Worm (Caenorhabditis elegans) whole organism, L3 larva: Measurements from ENCODE around the gene F38E1.6.

Source experiments
- R02D3.7 ChIP-seq: fragments of 150-350 bp; optimal IDR thresholded peaks from 2 replicates; lab custom pipeline; 2014; ENCODE audit warnings: missing biosample characterization, missing genetic modification characterization
- aly-2 ChIP-seq: fragments of 150-350 bp; optimal IDR thresholded peaks from 2 replicates; lab custom pipeline; 2014; ENCODE audit warnings: missing biosample characterization, missing genetic modification characterization
- ama-1 ChIP-seq: fragments of 150-350 bp; optimal IDR thresholded peaks from 2 replicates; lab custom pipeline; 2018
- ceh-16 ChIP-seq: sonication (generic microtip); optimal IDR thresholded peaks from 2 replicates; lab custom pipeline; 2017; ENCODE audit warnings: missing biosample characterization, missing genetic modification characterization
- ceh-28 ChIP-seq: fragments of 150-350 bp; optimal IDR thresholded peaks from 2 replicates; lab custom pipeline; 2014; ENCODE audit warnings: missing biosample characterization, missing genetic modification reagents, missing genetic modification characterization
- ceh-82 ChIP-seq: fragments of 150-350 bp; optimal IDR thresholded peaks from 2 replicates; lab custom pipeline; 2014; ENCODE audit warnings: missing biosample characterization, missing genetic modification characterization
- ceh-9 ChIP-seq: sonication (generic microtip); optimal IDR thresholded peaks from 2 replicates; lab custom pipeline; 2018; ENCODE audit warnings: missing biosample characterization, missing genetic modification characterization
- daf-12 ChIP-seq: fragments of 150-350 bp; optimal IDR thresholded peaks from 2 replicates; lab custom pipeline; 2014; ENCODE audit warnings: missing biosample characterization, missing genetic modification reagents, missing genetic modification characterization
- egl-27 ChIP-seq: sonication (generic microtip); optimal IDR thresholded peaks from 4 replicates; lab custom pipeline; 2017; ENCODE audit warnings: missing biosample characterization, missing genetic modification reagents, missing genetic modification characterization
- elt-1 ChIP-seq: fragments of 150-350 bp; optimal IDR thresholded peaks from 2 replicates; lab custom pipeline; 2014; ENCODE audit warnings: missing biosample characterization, missing genetic modification characterization
- elt-2 ChIP-seq: sonication (generic microtip); optimal IDR thresholded peaks from 2 replicates; lab custom pipeline; 2016; ENCODE audit warnings: missing genetic modification reagents, mild to moderate bottlenecking, missing genetic modification characterization, missing compliant biosample characterization
- elt-3 ChIP-seq, 3 experiments: fragments of 150-350 bp in 1 of 3; sonication (generic microtip) in 2 of 3; optimal IDR thresholded peaks; 2 replicates in 2 of 3; 4 replicates in 1 of 3; lab custom pipeline; 2014 to 2017; ENCODE audit warnings: missing biosample characterization in 3 of 3, missing genetic modification characterization in 3 of 3
- eor-1 ChIP-seq, 2 experiments: fragments of 150-350 bp; optimal IDR thresholded peaks; 2 replicates each; lab custom pipeline; 2014 to 2018; ENCODE audit warnings: missing biosample characterization in 2 of 2, missing genetic modification characterization in 2 of 2
- fos-1 ChIP-seq: fragments of 150-350 bp; optimal IDR thresholded peaks from 2 replicates; lab custom pipeline; 2014; ENCODE audit warnings: missing biosample characterization, missing genetic modification characterization
- hmg-11 ChIP-seq: sonication (generic microtip); optimal IDR thresholded peaks from 2 replicates; lab custom pipeline; 2016; ENCODE audit warnings: missing genetic modification characterization, missing compliant biosample characterization
- jun-1 ChIP-seq: fragments of 150-350 bp; optimal IDR thresholded peaks from 2 replicates; lab custom pipeline; 2014; ENCODE audit warnings: missing biosample characterization, missing genetic modification reagents, missing genetic modification characterization
- lin-15B ChIP-seq: fragments of 150-350 bp; optimal IDR thresholded peaks from 2 replicates; lab custom pipeline; 2014; ENCODE audit warnings: missing biosample characterization, missing genetic modification characterization
- lin-39 ChIP-seq: fragments of 150-350 bp; optimal IDR thresholded peaks from 2 replicates; lab custom pipeline; 2018; ENCODE audit warnings: missing biosample characterization, missing genetic modification reagents, missing genetic modification characterization
- lsy-12 ChIP-seq: sonication (generic microtip); optimal IDR thresholded peaks from 2 replicates; lab custom pipeline; 2016; ENCODE audit warnings: mild to moderate bottlenecking, missing genetic modification characterization, missing compliant biosample characterization
- mdl-1 ChIP-seq: fragments of 150-350 bp; optimal IDR thresholded peaks from 2 replicates; lab custom pipeline; 2014; ENCODE audit warnings: missing biosample characterization, missing genetic modification characterization
- mml-1 ChIP-seq: fragments of 150-350 bp; sonication (generic microtip); optimal IDR thresholded peaks from 3 replicates; lab custom pipeline; 2014; ENCODE audit warnings: missing biosample characterization, missing genetic modification characterization
- nfya-1 ChIP-seq: sonication (generic microtip); optimal IDR thresholded peaks from 2 replicates; lab custom pipeline; 2017; ENCODE audit warnings: missing genetic modification characterization, mild to moderate bottlenecking, missing compliant biosample characterization, antibody characterized with exemption, moderate library complexity; ENCODE audit not compliant: insufficient read depth
- nhr-11 ChIP-seq: fragments of 150-350 bp; optimal IDR thresholded peaks from 2 replicates; lab custom pipeline; 2014; ENCODE audit warnings: missing biosample characterization, missing genetic modification characterization
- nhr-23 ChIP-seq: fragments of 150-350 bp; optimal IDR thresholded peaks from 2 replicates; lab custom pipeline; 2014; ENCODE audit warnings: missing biosample characterization, missing genetic modification reagents, missing genetic modification characterization
- nhr-237 ChIP-seq: fragments of 150-350 bp; optimal IDR thresholded peaks from 2 replicates; lab custom pipeline; 2014; ENCODE audit warnings: missing biosample characterization, missing genetic modification characterization
- nhr-25 ChIP-seq: sonication (generic microtip); optimal IDR thresholded peaks from 2 replicates; lab custom pipeline; 2017; ENCODE audit warnings: missing biosample characterization, missing genetic modification characterization
- nhr-28 ChIP-seq: fragments of 150-350 bp; optimal IDR thresholded peaks from 2 replicates; lab custom pipeline; 2014; ENCODE audit warnings: missing biosample characterization, missing genetic modification characterization
- nhr-43 ChIP-seq: sonication (generic microtip); optimal IDR thresholded peaks from 2 replicates; lab custom pipeline; 2016; ENCODE audit warnings: mild to moderate bottlenecking, missing genetic modification characterization, missing compliant biosample characterization; ENCODE audit not compliant: poor library complexity, severe bottlenecking
- nhr-77 ChIP-seq: fragments of 150-350 bp; optimal IDR thresholded peaks from 2 replicates; lab custom pipeline; 2014; ENCODE audit warnings: missing biosample characterization, missing genetic modification characterization
- pha-4 ChIP-seq: fragments of 150-350 bp; optimal IDR thresholded peaks from 2 replicates; lab custom pipeline; 2014; ENCODE audit warnings: missing biosample characterization, missing genetic modification reagents, missing genetic modification characterization
- pqm-1 ChIP-seq: fragments of 150-350 bp; optimal IDR thresholded peaks from 2 replicates; lab custom pipeline; 2017; ENCODE audit warnings: missing biosample characterization, missing genetic modification characterization, inconsistent platforms
- sea-2 ChIP-seq: fragments of 150-350 bp; sonication (generic microtip); optimal IDR thresholded peaks from 4 replicates; lab custom pipeline; 2014; ENCODE audit warnings: missing biosample characterization, missing genetic modification reagents, missing genetic modification characterization
- skn-1 ChIP-seq: fragments of 150-350 bp; optimal IDR thresholded peaks from 2 replicates; lab custom pipeline; 2014; ENCODE audit warnings: missing biosample characterization, missing genetic modification characterization
- snpc-4 ChIP-seq: fragments of 150-350 bp; optimal IDR thresholded peaks from 2 replicates; lab custom pipeline; 2014; ENCODE audit warnings: missing biosample characterization, missing genetic modification characterization
- tbx-2 ChIP-seq: sonication (generic microtip); optimal IDR thresholded peaks from 2 replicates; lab custom pipeline; 2016; ENCODE audit warnings: mild to moderate bottlenecking, missing genetic modification characterization, missing compliant biosample characterization
- unc-39 ChIP-seq: sonication (generic microtip); optimal IDR thresholded peaks from 4 replicates; lab custom pipeline; 2017; ENCODE audit warnings: missing biosample characterization, missing genetic modification characterization
- unc-62 ChIP-seq: fragments of 150-350 bp; sonication (generic microtip); optimal IDR thresholded peaks from 4 replicates; lab custom pipeline; 2014; ENCODE audit warnings: missing biosample characterization, missing genetic modification reagents, missing genetic modification characterization
- zag-1 ChIP-seq: fragments of 150-350 bp; optimal IDR thresholded peaks from 2 replicates; lab custom pipeline; 2014; ENCODE audit warnings: missing biosample characterization, missing genetic modification characterization

Gene F38E1.6

DNA sequence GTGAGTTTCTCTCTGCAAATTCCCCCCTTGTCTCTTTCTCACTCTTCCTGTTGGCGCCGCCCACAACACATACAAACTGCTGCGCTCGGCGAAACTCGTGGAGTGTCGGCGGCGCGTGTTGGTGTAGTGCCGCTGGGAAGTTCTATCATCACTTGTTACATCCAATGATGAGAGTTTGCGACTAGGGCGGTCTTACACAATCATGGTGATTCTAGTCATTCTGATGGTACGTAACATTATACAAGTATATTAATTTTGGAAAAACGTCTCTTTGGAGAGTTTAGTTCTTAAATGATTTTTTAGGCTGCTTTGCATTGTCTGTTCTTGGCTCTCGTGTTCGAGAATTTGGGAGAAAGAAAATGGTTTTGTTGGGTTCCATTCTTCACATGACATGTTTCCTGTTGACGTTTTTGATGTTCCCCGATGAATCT, 10.9 kb upstream of the F38E1.6 start:
- TF ChIP-seq skn-1 (tag; lab: Kevin White, UChicago) = peak; percentile 68
- TF ChIP-seq snpc-4 (tag; lab: Kevin White, UChicago) = peak; percentile 99
- peak; percentile 29 for TF ChIP-seq aly-2 (tag; lab: Kevin White, UChicago)
- TF ChIP-seq nhr-23 (tag; lab: Kevin White, UChicago) = peak; percentile 85
- peak; percentile 78 for TF ChIP-seq R02D3.7 (tag; lab: Kevin White, UChicago)
- peak; percentile 33 for TF ChIP-seq jun-1
- TF ChIP-seq lin-15B (tag; lab: Kevin White, UChicago) = peak; percentile 70
- no peak for TF ChIP-seq mdl-1 (tag; lab: Kevin White, UChicago)
- peak; percentile 45 for TF ChIP-seq unc-62 (GFP tag; lab: Kevin White, UChicago)
- TF ChIP-seq ama-1 (lab: Kevin White, UChicago) = peak; percentile 98
- peak; percentile 75 for TF ChIP-seq ceh-28
- no peak for TF ChIP-seq nhr-28 (tag; lab: Kevin White, UChicago)
- no peak for TF ChIP-seq sea-2 (GFP tag; lab: Kevin White, UChicago)
- peak; percentile 74 for TF ChIP-seq tbx-2 (tag; lab: Kevin White, UChicago)
- TF ChIP-seq ceh-16 (tag; lab: Kevin White, UChicago) = peak; percentile 7
- no peak for TF ChIP-seq nhr-11 (tag; lab: Kevin White, UChicago)
- TF ChIP-seq lin-39 = peak; percentile 74
- peak; percentile 36 for TF ChIP-seq lsy-12 (tag; lab: Kevin White, UChicago)
- TF ChIP-seq nhr-43 (tag; lab: Kevin White, UChicago) = peak; percentile 89
- no peak for TF ChIP-seq eor-1 (tag; optimal IDR thresholded peaks at IDR 0.05; lab: Kevin White, UChicago)
- peak; percentile 78 for TF ChIP-seq hmg-11 (tag; lab: Kevin White, UChicago)
- peak; percentile 69 for TF ChIP-seq ceh-82 (tag; lab: Kevin White, UChicago)
- no peak for TF ChIP-seq daf-12
- TF ChIP-seq elt-1 (tag; lab: Kevin White, UChicago) = peak; percentile 19
- no peak for TF ChIP-seq unc-39 (tag; lab: Kevin White, UChicago)
- peak; percentile 13 for TF ChIP-seq fos-1 (tag; lab: Kevin White, UChicago)
- peak; percentile 73 for TF ChIP-seq pha-4 (tag; lab: Kevin White, UChicago)
- peak; percentile 71 for TF ChIP-seq elt-2 (tag; lab: Kevin White, UChicago)
- peak; percentile 84 for TF ChIP-seq nhr-25 (tag; lab: Kevin White, UChicago)
- TF ChIP-seq nhr-77 (tag; lab: Kevin White, UChicago) = peak; percentile 45
- peak in 1 of 3 experiments; percentile 14 for TF ChIP-seq elt-3 (tag; optimal IDR thresholded peaks at IDR 0.05; lab: Kevin White, UChicago)
- TF ChIP-seq nfya-1 (tag; lab: Kevin White, UChicago) = peak; percentile 94
- peak; percentile 63 for TF ChIP-seq egl-27 (tag; lab: Kevin White, UChicago)
- peak; percentile 9 for TF ChIP-seq zag-1 (tag; lab: Kevin White, UChicago)
- peak; percentile 84 for TF ChIP-seq pqm-1 (tag; lab: Kevin White, UChicago)

DNA sequence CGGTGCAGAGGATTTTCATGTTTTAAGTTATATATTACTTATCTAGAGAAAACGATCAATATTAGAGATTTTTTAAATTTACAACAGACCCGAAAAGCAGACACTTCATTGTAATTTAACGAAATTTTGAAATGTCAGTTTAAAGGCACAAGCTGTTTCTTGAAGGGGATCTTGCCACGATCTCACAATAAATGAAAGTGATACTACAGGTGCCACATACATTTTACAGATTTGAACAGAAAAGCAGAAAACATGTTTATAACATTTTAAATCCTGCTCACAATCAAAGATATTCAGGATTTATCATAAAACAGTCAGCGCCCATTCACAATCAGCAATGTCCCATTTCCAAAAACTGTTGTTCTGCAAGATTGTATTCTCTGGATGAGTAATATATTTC, 9.9 kb upstream of the F38E1.6 start:
- TF ChIP-seq zag-1 (tag; lab: Kevin White, UChicago) (no peak), nhr-77 (tag; lab: Kevin White, UChicago) (no peak), nhr-237 (tag; lab: Kevin White, UChicago) (no peak), nhr-11 (tag; lab: Kevin White, UChicago) (no peak), ama-1 (lab: Kevin White, UChicago) (no peak), lin-15B (tag; lab: Kevin White, UChicago) (no peak), mdl-1 (tag; lab: Kevin White, UChicago) (no peak), nhr-28 (tag; lab: Kevin White, UChicago) (no peak), daf-12 (no peak), eor-1 (tag; optimal IDR thresholded peaks at IDR 0.05; lab: Kevin White, UChicago) (no peak), R02D3.7 (tag; lab: Kevin White, UChicago) (no peak), mml-1 (tag; lab: Kevin White, UChicago) (no peak)

DNA sequence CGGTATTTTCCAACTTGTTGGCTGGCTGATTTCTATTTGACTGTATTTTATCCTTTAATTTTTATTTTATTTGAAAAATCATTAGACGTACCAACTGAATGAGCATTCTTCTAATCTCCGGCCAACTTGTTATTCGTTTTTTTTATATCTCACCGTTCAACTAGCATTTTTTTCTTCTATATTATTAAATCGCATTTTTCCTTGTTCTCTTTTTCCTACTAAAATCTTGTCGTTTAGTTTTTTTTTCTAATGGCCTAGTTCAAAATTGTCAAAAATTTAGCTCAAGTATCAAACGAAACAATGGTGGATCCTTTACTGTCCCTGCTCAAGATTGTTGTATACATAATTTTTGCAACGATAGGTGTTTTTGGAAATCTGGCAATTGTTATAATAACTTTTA, 8.5 kb upstream of the F38E1.6 start, which contains the start of gene srsx-22:
srsx-22 (plus strand) TSS at position 301 of the 400 bp plus-strand sequence.
- TF ChIP-seq tbx-2 (tag; lab: Kevin White, UChicago) (no peak), sea-2 (GFP tag; lab: Kevin White, UChicago) (no peak), ceh-9 (no peak)
- TF ChIP-seq, all 47 proteins: peak for 0
